Fruit fly (Drosophila melanogaster) whole organism, embryonic: Measurements from ENCODE around the gene CG17029.
A peak's percentile ranks its signal among the peaks of the same experiment; 100 is the strongest.

Experiments used
- ATbp ChIP-seq: fragments of 200-800 bp; sonication (Bioruptor generic); optimal IDR thresholded peaks from 2 replicates; lab custom pipeline; 2017; ENCODE audit warnings: missing biosample characterization, mild to moderate bottlenecking, missing genetic modification characterization, missing genetic modification reagents
- Bgb ChIP-seq: fragments of 200-800 bp; sonication (Bioruptor generic); IDR thresholded peaks from 2 replicates; pipeline ENCODE4 v1.3.6; 2022; ENCODE audit warnings: missing biosample characterization, missing genetic modification characterization; ENCODE audit not compliant: partially characterized antibody
- CG10366 ChIP-seq: fragments of 200-800 bp; sonication (Bioruptor generic); IDR thresholded peaks from 2 replicates; pipeline ENCODE4 v1.3.6; 2022; ENCODE audit warnings: missing biosample characterization, missing genetic modification characterization
- CG11456 ChIP-seq: fragments of 200-800 bp; sonication (Bioruptor generic); IDR thresholded peaks from 3 replicates; pipeline ENCODE4 v1.3.6; 2022; ENCODE audit warnings: missing biosample characterization, missing genetic modification characterization
- CG12104 ChIP-seq: fragments of 200-800 bp; sonication (Bioruptor generic); optimal IDR thresholded peaks from 3 replicates; lab custom pipeline; 2016; ENCODE audit warnings: missing biosample characterization, missing genetic modification characterization
- CG12942 ChIP-seq: fragments of 200-800 bp; sonication (Bioruptor generic); optimal IDR thresholded peaks from 3 replicates; lab custom pipeline; 2016; ENCODE audit warnings: missing biosample characterization, missing genetic modification characterization
- CG16779 ChIP-seq: fragments of 200-800 bp; sonication (Bioruptor generic); IDR thresholded peaks from 2 replicates; pipeline ENCODE4 v1.3.6; 2022; ENCODE audit warnings: missing biosample characterization, missing genetic modification characterization
- CG17328 ChIP-seq: fragments of 200-800 bp; sonication (Bioruptor generic); IDR thresholded peaks from 2 replicates; pipeline ENCODE4 v1.3.6; 2022; ENCODE audit warnings: missing biosample characterization, missing genetic modification characterization
- CG3163 ChIP-seq: fragments of 200-800 bp; sonication (Bioruptor generic); optimal IDR thresholded peaks from 3 replicates; lab custom pipeline; 2016; ENCODE audit warnings: missing biosample characterization, missing genetic modification characterization
- CG33557 ChIP-seq: fragments of 200-800 bp; sonication (Bioruptor generic); optimal IDR thresholded peaks from 2 replicates; lab custom pipeline; 2019; ENCODE audit warnings: missing biosample characterization, mild to moderate bottlenecking, missing genetic modification characterization, moderate library complexity
- CG3838 ChIP-seq: fragments of 200-800 bp; sonication (Bioruptor generic); optimal IDR thresholded peaks from 3 replicates; lab custom pipeline; 2016; ENCODE audit warnings: missing biosample characterization, missing genetic modification characterization
- CG4730 ChIP-seq: fragments of 200-800 bp; sonication (Bioruptor generic); IDR thresholded peaks from 2 replicates; pipeline ENCODE4 v1.3.6; 2022; ENCODE audit warnings: missing biosample characterization, missing genetic modification characterization
- CG7745 ChIP-seq: fragments of 200-800 bp; sonication (Bioruptor generic); optimal IDR thresholded peaks from 2 replicates; lab custom pipeline; 2018; ENCODE audit warnings: missing biosample characterization, mild to moderate bottlenecking, missing genetic modification characterization, moderate library complexity
- CG8290 ChIP-seq, 3 experiments: fragments of 200-800 bp; sonication (Bioruptor generic); optimal IDR thresholded peaks; 2 replicates each; lab custom pipeline; 2016 to 2019; ENCODE audit warnings: missing biosample characterization in 3 of 3, missing genetic modification characterization in 3 of 3, mild to moderate bottlenecking in 2 of 3, moderate library complexity in 1 of 3
- CG9932 ChIP-seq: fragments of 200-800 bp; sonication (Bioruptor generic); IDR thresholded peaks from 2 replicates; pipeline ENCODE4 v1.3.6; 2022; ENCODE audit warnings: missing biosample characterization, missing genetic modification characterization
- CoRest ChIP-seq: fragments of 200-800 bp; sonication (Bioruptor generic); optimal IDR thresholded peaks from 3 replicates; lab custom pipeline; 2018; ENCODE audit warnings: missing biosample characterization, mild to moderate bottlenecking, missing genetic modification characterization, moderate library complexity
- Dad ChIP-seq: fragments of 200-800 bp; sonication (Bioruptor generic); optimal IDR thresholded peaks from 3 replicates; lab custom pipeline; 2016; ENCODE audit warnings: missing biosample characterization, missing genetic modification characterization
- E2f1 ChIP-seq: fragments of 200-800 bp; sonication (Bioruptor generic); IDR thresholded peaks from 2 replicates; pipeline ENCODE4 v1.3.6; 2022; ENCODE audit warnings: missing biosample characterization, missing genetic modification characterization
- Ets65A ChIP-seq: fragments of 200-800 bp; sonication (Bioruptor generic); peaks from one replicate; lab custom pipeline; 2016; ENCODE audit warnings: missing biosample characterization, missing genetic modification characterization
- Fer1 ChIP-seq: fragments of 200-800 bp; sonication (Bioruptor generic); optimal IDR thresholded peaks from 2 replicates; lab custom pipeline; 2017; ENCODE audit warnings: missing biosample characterization, mild to moderate bottlenecking, missing genetic modification characterization
- Gug ChIP-seq: fragments of 200-800 bp; sonication (Bioruptor generic); IDR thresholded peaks from 4 replicates; pipeline ENCODE4 v1.3.6; 2022; ENCODE audit warnings: missing biosample characterization, missing genetic modification characterization
- Jarid2 ChIP-seq: fragments of 200-800 bp; sonication (Bioruptor generic); optimal IDR thresholded peaks from 3 replicates; lab custom pipeline; 2017; ENCODE audit warnings: mild to moderate bottlenecking, missing biosample characterization, missing genetic modification reagents, missing genetic modification characterization
- Lpt ChIP-seq: fragments of >200 bp; optimal IDR thresholded peaks from 2 replicates; lab custom pipeline; 2018; ENCODE audit warnings: missing biosample characterization, missing genetic modification characterization
- Mrtf ChIP-seq: fragments of 200-800 bp; sonication (Bioruptor generic); IDR thresholded peaks from 3 replicates; pipeline ENCODE4 v1.3.6; 2022; ENCODE audit warnings: missing biosample characterization, missing genetic modification characterization
- NK7.1 ChIP-seq: fragments of 200-800 bp; sonication (Bioruptor generic); optimal IDR thresholded peaks from 3 replicates; lab custom pipeline; 2016; ENCODE audit warnings: missing biosample characterization, missing genetic modification characterization
- Nf-YB ChIP-seq: fragments of 200-800 bp; sonication (Bioruptor generic); optimal IDR thresholded peaks from 3 replicates; lab custom pipeline; 2019; ENCODE audit warnings: missing biosample characterization, mild to moderate bottlenecking, missing genetic modification characterization, moderate library complexity
- Oli ChIP-seq: fragments of 200-800 bp; sonication (Bioruptor generic); optimal IDR thresholded peaks from 2 replicates; lab custom pipeline; 2018; ENCODE audit warnings: missing biosample characterization, mild to moderate bottlenecking, missing genetic modification characterization, moderate library complexity
- Ptx1 ChIP-seq: fragments of 200-800 bp; sonication (Bioruptor generic); IDR thresholded peaks from 2 replicates; pipeline ENCODE4 v1.3.6; 2022; ENCODE audit warnings: missing biosample characterization, missing genetic modification characterization
- btn ChIP-seq: fragments of 200-800 bp; sonication (Bioruptor generic); optimal IDR thresholded peaks from 2 replicates; lab custom pipeline; 2016; ENCODE audit warnings: missing biosample characterization, missing genetic modification characterization
- caup ChIP-seq: fragments of 200-800 bp; sonication (Bioruptor generic); optimal IDR thresholded peaks from 3 replicates; lab custom pipeline; 2017; ENCODE audit warnings: missing biosample characterization, mild to moderate bottlenecking, missing genetic modification characterization, moderate library complexity; ENCODE audit not compliant: severe bottlenecking
- chm ChIP-seq: fragments of 200-800 bp; sonication (Bioruptor generic); IDR thresholded peaks from 2 replicates; pipeline ENCODE4 v1.3.6; 2022; ENCODE audit warnings: missing biosample characterization, missing genetic modification characterization
- chn ChIP-seq: fragments of 200-800 bp; sonication (Bioruptor generic); optimal IDR thresholded peaks from 2 replicates; lab custom pipeline; 2016; ENCODE audit warnings: missing biosample characterization, missing genetic modification characterization
- ci ChIP-seq: fragments of 200-800 bp; sonication (Bioruptor generic); IDR thresholded peaks from 3 replicates; pipeline ENCODE4 v1.3.6; 2022; ENCODE audit warnings: missing biosample characterization, missing genetic modification characterization
- croc ChIP-seq: fragments of 200-800 bp; sonication (Bioruptor generic); conservative IDR thresholded peaks from 3 replicates; pipeline ENCODE4 v1.3.6; 2022; ENCODE audit warnings: missing biosample characterization, missing genetic modification characterization
- crol ChIP-seq: fragments of 200-800 bp; sonication (Bioruptor generic); IDR thresholded peaks from 2 replicates; pipeline ENCODE4 v1.3.6; 2022; ENCODE audit warnings: missing biosample characterization, missing genetic modification characterization
- da ChIP-seq: fragments of 200-800 bp; sonication (Bioruptor generic); optimal IDR thresholded peaks from 2 replicates; lab custom pipeline; 2016; ENCODE audit warnings: missing biosample characterization, missing genetic modification characterization
- dan ChIP-seq: fragments of 200-800 bp; sonication (Bioruptor generic); IDR thresholded peaks from 2 replicates; pipeline ENCODE4 v1.3.6; 2022; ENCODE audit warnings: missing biosample characterization, missing genetic modification characterization
- danr ChIP-seq: fragments of 200-800 bp; sonication (Bioruptor generic); IDR thresholded peaks from 2 replicates; pipeline ENCODE4 v1.3.6; 2022; ENCODE audit warnings: missing biosample characterization, missing genetic modification characterization
- ftz-f1 ChIP-seq: fragments of 200-800 bp; sonication (Bioruptor generic); optimal IDR thresholded peaks from 2 replicates; lab custom pipeline; 2016; ENCODE audit warnings: missing biosample characterization, missing genetic modification characterization
- fu2 ChIP-seq: fragments of 200-800 bp; sonication (Bioruptor generic); optimal IDR thresholded peaks from 2 replicates; lab custom pipeline; 2016; ENCODE audit warnings: missing biosample characterization, missing genetic modification characterization
- grn ChIP-seq: fragments of 200-800 bp; sonication (Bioruptor generic); optimal IDR thresholded peaks from 3 replicates; lab custom pipeline; 2017; ENCODE audit warnings: missing biosample characterization, missing genetic modification characterization
- gro ChIP-seq: fragments of 200-800 bp; sonication (Bioruptor generic); optimal IDR thresholded peaks from 2 replicates; lab custom pipeline; 2016; ENCODE audit warnings: missing biosample characterization, missing genetic modification characterization
- her ChIP-seq: fragments of 200-800 bp; sonication (Bioruptor generic); optimal IDR thresholded peaks from 2 replicates; lab custom pipeline; 2016; ENCODE audit warnings: missing biosample characterization, missing genetic modification characterization
- nerfin-2 ChIP-seq: fragments of 200-800 bp; sonication (Bioruptor generic); IDR thresholded peaks from 2 replicates; pipeline ENCODE4 v1.3.6; 2022; ENCODE audit warnings: missing biosample characterization, missing genetic modification characterization; ENCODE audit not compliant: partially characterized antibody
- nmo ChIP-seq: fragments of 200-800 bp; sonication (Bioruptor generic); optimal IDR thresholded peaks from 2 replicates; lab custom pipeline; 2018; ENCODE audit warnings: missing biosample characterization, mild to moderate bottlenecking, missing genetic modification characterization, moderate library complexity
- salm ChIP-seq: fragments of 200-800 bp; sonication (Bioruptor generic); optimal IDR thresholded peaks from 2 replicates; lab custom pipeline; 2018; ENCODE audit warnings: missing biosample characterization, mild to moderate bottlenecking, missing genetic modification characterization
- sd ChIP-seq: fragments of 200-800 bp; sonication (Bioruptor generic); optimal IDR thresholded peaks from 3 replicates; lab custom pipeline; 2018; ENCODE audit warnings: missing biosample characterization, mild to moderate bottlenecking, missing genetic modification characterization, moderate library complexity
- sim ChIP-seq: fragments of 200-800 bp; sonication (Bioruptor generic); IDR thresholded peaks from 2 replicates; pipeline ENCODE4 v1.3.6; 2022; ENCODE audit warnings: missing biosample characterization, missing genetic modification characterization
- sisA ChIP-seq: fragments of 200-800 bp; sonication (Bioruptor generic); IDR thresholded peaks from 2 replicates; pipeline ENCODE4 v1.3.6; 2022; ENCODE audit warnings: missing biosample characterization, missing genetic modification characterization
- slbo ChIP-seq: fragments of 200-800 bp; sonication (Bioruptor generic); IDR thresholded peaks from 2 replicates; pipeline ENCODE4 v1.3.6; 2022; ENCODE audit warnings: missing biosample characterization, missing genetic modification characterization
- stc ChIP-seq: fragments of 200-800 bp; sonication (Bioruptor generic); IDR thresholded peaks from 2 replicates; pipeline ENCODE4 v1.3.6; 2022; ENCODE audit warnings: missing biosample characterization, missing genetic modification characterization
- tll ChIP-seq, 2 experiments: fragments of 200-800 bp in 1 of 2; fragments of >200 bp in 1 of 2; sonication (Bioruptor generic) in 1 of 2; optimal IDR thresholded peaks; 2 replicates each; lab custom pipeline; 2017 to 2019; ENCODE audit warnings: missing biosample characterization in 2 of 2, missing genetic modification characterization in 2 of 2, mild to moderate bottlenecking in 1 of 2, moderate library complexity in 1 of 2

Gene CG17029

dm6 chr3L:15940823-15941222 is 35.8 kb upstream of the CG17029 start (continued):
- TF ChIP-seq sisA (peak; percentile 82; the same call in 1 of the 2 replicates), Oli (tag; lab: Kevin White, UChicago) (peak; percentile 79), salm (tag; lab: Kevin White, UChicago) (peak; percentile 0), CG4730 (GFP tag; lab: Robert Waterston, UW) (peak; percentile 36; the same call in 1 of the 2 replicates), ATbp (peak; percentile 72), CoRest (tag; lab: Kevin White, UChicago) (peak; percentile 57), nmo (GFP tag; lab: Kevin White, UChicago) (peak; percentile 80), Lpt (GFP tag; lab: Kevin White, UChicago) (no peak), Jarid2 (no peak), CG3163 (GFP tag; lab: Kevin White, UChicago) (no peak), nerfin-2 (no peak), croc (GFP tag; lab: Robert Waterston, UW) (peak; percentile 67; the same call in 2 of the 3 replicates), Nf-YB (no peak), sim (GFP tag; lab: Robert Waterston, UW) (no peak), Ets65A (GFP tag; lab: Kevin White, UChicago) (peak; percentile 94), btn (GFP tag; lab: Kevin White, UChicago) (peak; percentile 42), CG11456 (GFP tag; lab: Robert Waterston, UW) (0 out of 3 replicates have a peak, but pooled peaks have one; percentile 40), CG3838 (GFP tag; lab: Kevin White, UChicago) (no peak), sd (tag; lab: Kevin White, UChicago) (no peak), crol (GFP tag; lab: Robert Waterston, UW) (no peak), chm (GFP tag; lab: Robert Waterston, UW) (no peak), Bgb (GFP tag; lab: Robert Waterston, UW) (no peak), CG12104 (peak; percentile 31), caup (GFP tag; lab: Kevin White, UChicago) (peak; percentile 6), Ptx1 (GFP tag; lab: Robert Waterston, UW) (peak; percentile 74), Mrtf (GFP tag; lab: Robert Waterston, UW) (peak; percentile 50; the same call in 1 of the 3 replicates), da (GFP tag; lab: Kevin White, UChicago) (no peak), CG33557 (GFP tag; lab: Kevin White, UChicago) (no peak), danr (GFP tag; lab: Robert Waterston, UW) (no peak), Fer1 (GFP tag; lab: Kevin White, UChicago) (peak; percentile 31), ftz-f1 (GFP tag; lab: Kevin White, UChicago) (no peak), tll (GFP tag; optimal IDR thresholded peaks at IDR 0.05; lab: Kevin White, UChicago) (no peak), Dad (GFP tag; lab: Kevin White, UChicago) (no peak), ci (GFP tag; lab: Robert Waterston, UW) (peak; percentile 93), gro (GFP tag; lab: Kevin White, UChicago) (no peak), Gug (GFP tag; lab: Robert Waterston, UW) (no peak), CG17328 (GFP tag; lab: Robert Waterston, UW) (peak; percentile 80), CG9932 (GFP tag; lab: Robert Waterston, UW) (no peak), CG8290 (GFP tag; optimal IDR thresholded peaks at IDR 0.05; lab: Kevin White, UChicago) (no peak), CG8290 (tag; optimal IDR thresholded peaks at IDR 0.05; lab: Kevin White, UChicago) (no peak), dan (GFP tag; lab: Robert Waterston, UW) (no peak), NK7.1 (GFP tag; lab: Kevin White, UChicago) (no peak), CG10366 (GFP tag; lab: Robert Waterston, UW) (peak; percentile 65), CG16779 (GFP tag; lab: Robert Waterston, UW) (no peak), chn (GFP tag; lab: Kevin White, UChicago) (peak; percentile 38), grn (GFP tag; lab: Kevin White, UChicago) (no peak), stc (peak; percentile 68), fu2 (no peak), her (GFP tag; lab: Kevin White, UChicago) (no peak), CG7745 (tag; lab: Kevin White, UChicago) (no peak), E2f1 (GFP tag; lab: Robert Waterston, UW) (peak; percentile 44), slbo (GFP tag; lab: Robert Waterston, UW) (peak; percentile 70), CG12942 (GFP tag; lab: Kevin White, UChicago) (peak; percentile 12)
